Fruit fly (Drosophila melanogaster) whole organism, pupa: Measurements from ENCODE around the gene PolA1.

Experiments
- CG13204 ChIP-seq: fragments of 200-800 bp; sonication (Bioruptor generic); optimal IDR thresholded peaks from 2 replicates; lab custom pipeline; 2018; ENCODE audit warnings: missing biosample characterization, mild to moderate bottlenecking, missing genetic modification characterization, moderate library complexity
- D1 ChIP-seq: fragments of 200-800 bp; sonication (Bioruptor generic); optimal IDR thresholded peaks from 2 replicates; lab custom pipeline; 2018; ENCODE audit warnings: missing biosample characterization, mild to moderate bottlenecking, missing genetic modification characterization, moderate library complexity
- EcR ChIP-seq: fragments of 200-800 bp; sonication (Bioruptor generic); optimal IDR thresholded peaks from 3 replicates; lab custom pipeline; 2019; ENCODE audit warnings: missing biosample characterization, missing genetic modification characterization, mild to moderate bottlenecking, moderate library complexity, missing genetic modification reagents
- Pif1B ChIP-seq: fragments of 200-800 bp; sonication (Bioruptor generic); optimal IDR thresholded peaks from 3 replicates; lab custom pipeline; 2016; ENCODE audit warnings: missing biosample characterization, missing genetic modification characterization
- gl ChIP-seq: fragments of 200-800 bp; sonication (Bioruptor generic); optimal IDR thresholded peaks from 2 replicates; lab custom pipeline; 2018; ENCODE audit warnings: missing biosample characterization, mild to moderate bottlenecking, missing genetic modification characterization

- no peak for TF ChIP-seq D1 (tag; lab: Kevin White, UChicago)
- peak; percentile 40 for TF ChIP-seq gl (tag; lab: Kevin White, UChicago)
- TF ChIP-seq Pif1B (GFP tag; lab: Kevin White, UChicago): no peak
- peak; percentile 54 for TF ChIP-seq CG13204 (GFP tag; lab: Kevin White, UChicago)
- peak; percentile 33 for TF ChIP-seq EcR (GFP tag; lab: Kevin White, UChicago)
Observed at dm6 chr3R:21645904-21646664, 25.5 kb downstream of the PolA1 start.
